Fruit fly (Drosophila melanogaster): ENCODE data around the gene CG42371.
A peak's percentile ranks its signal among the peaks of the same experiment; 100 is the strongest.

Gene CG42371

DNA sequence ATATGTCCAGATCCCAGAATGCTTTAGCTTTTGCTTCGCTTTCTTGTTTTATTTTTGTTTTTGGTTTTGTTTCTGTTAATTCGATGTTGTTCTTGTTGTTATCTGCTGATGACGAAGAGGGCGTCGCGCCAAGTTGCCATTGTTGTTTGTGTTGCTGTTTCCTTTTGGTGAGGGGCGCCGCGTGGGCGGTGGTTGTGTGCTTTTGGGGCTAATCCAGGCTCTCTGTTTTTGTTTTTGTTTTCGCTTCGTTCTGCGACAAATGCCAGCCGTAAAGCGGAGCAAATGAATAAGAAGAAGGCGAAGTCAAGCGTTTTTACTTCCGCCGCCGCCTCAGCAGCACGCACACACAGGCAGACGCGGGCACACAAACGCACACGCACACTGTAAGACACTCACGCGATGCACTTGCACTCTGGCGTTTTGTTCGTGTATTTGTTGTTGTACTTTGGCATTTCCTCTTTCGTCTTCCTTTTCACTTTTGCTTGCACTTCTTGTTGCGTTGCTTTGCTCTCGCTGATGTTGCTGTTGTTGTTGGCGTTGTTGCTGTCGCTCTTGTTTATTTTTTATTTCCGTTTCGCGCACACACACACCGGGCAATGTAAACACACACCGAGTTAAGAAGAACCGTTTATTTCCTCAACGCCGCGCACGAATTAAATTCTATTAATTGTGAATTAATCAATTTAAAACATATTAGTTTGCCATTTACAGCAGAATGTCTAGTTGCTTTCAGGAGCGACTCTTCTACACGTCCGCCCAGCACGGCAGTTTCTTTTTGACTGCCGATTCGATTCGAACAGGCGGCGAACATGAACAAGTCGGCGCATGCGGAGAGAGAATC is 38.9 kb downstream of the CG42371 start, which contains the start of gene aop (continued):
- peak; percentile 38; the same call in 1 of the 2 replicates for TF ChIP-seq Rfx (GFP tag; IDR thresholded peaks at IDR 0.05)
- peak; percentile 67; the same call in 1 of the 4 replicates for TF ChIP-seq chinmo (GFP tag; IDR thresholded peaks at IDR 0.05; ENCODE audit: partially characterized antibody)
- no peak for TF ChIP-seq Atf6 (GFP tag; IDR thresholded peaks at IDR 0.05)
- TF ChIP-seq ftz-f1 (GFP tag; optimal IDR thresholded peaks at IDR 0.05), result no peak
- peak; percentile 6 for TF ChIP-seq Neu2 (GFP tag; optimal IDR thresholded peaks at IDR 0.05; ENCODE audit: borderline replicate concordance)
- no peak for TF ChIP-seq MESR4 (GFP tag; optimal IDR thresholded peaks at IDR 0.05)
- TF ChIP-seq tna (GFP tag; IDR thresholded peaks at IDR 0.05; ENCODE audit: partially characterized antibody), result peak; percentile 30; the same call in 1 of the 2 replicates
- peak; percentile 21 for TF ChIP-seq CG4328 (GFP tag; optimal IDR thresholded peaks at IDR 0.05)
- no peak for TF ChIP-seq CG18011 (GFP tag; optimal IDR thresholded peaks at IDR 0.05)
- TF ChIP-seq Ets65A (GFP tag), result peak; percentile 91
- peak; percentile 15 for TF ChIP-seq CG14710 (tag; optimal IDR thresholded peaks at IDR 0.05)
- no peak for TF ChIP-seq sim (GFP tag; IDR thresholded peaks at IDR 0.05)
- peak; percentile 59 for TF ChIP-seq mirr (GFP tag; optimal IDR thresholded peaks at IDR 0.05)
- TF ChIP-seq Hr3 (GFP tag; optimal IDR thresholded peaks at IDR 0.05), result no peak
- TF ChIP-seq bbx (GFP tag; IDR thresholded peaks at IDR 0.05; ENCODE audit: partially characterized antibody), result 0 out of 2 replicates have a peak, but pooled peaks have one; percentile 17
- TF ChIP-seq CG7963 (GFP tag; IDR thresholded peaks at IDR 0.05; ENCODE audit: partially characterized antibody), result peak; percentile 21; the same call in 1 of the 3 replicates
- TF ChIP-seq CG13123 (GFP tag; optimal IDR thresholded peaks at IDR 0.05), result no peak
- no peak for TF ChIP-seq ro (GFP tag; IDR thresholded peaks at IDR 0.05)
- TF ChIP-seq CG8359 (GFP tag; optimal IDR thresholded peaks at IDR 0.05; ENCODE audit: borderline replicate concordance), result no peak
- no peak for TF ChIP-seq BtbVII (GFP tag; optimal IDR thresholded peaks at IDR 0.05)
- no peak for TF ChIP-seq bowl (GFP tag; IDR thresholded peaks at IDR 0.05)
- TF ChIP-seq pnt (GFP tag; optimal IDR thresholded peaks at IDR 0.05), result no peak
- peak; percentile 22 for TF ChIP-seq CG11504 (tag; optimal IDR thresholded peaks at IDR 0.05)
- peak; percentile 31 for TF ChIP-seq eyg (GFP tag; optimal IDR thresholded peaks at IDR 0.05)
- TF ChIP-seq CG12391 (tag; optimal IDR thresholded peaks at IDR 0.05), result peak; percentile 22
- TF ChIP-seq emc (GFP tag; optimal IDR thresholded peaks at IDR 0.05), result no peak
- TF ChIP-seq sug (tag; optimal IDR thresholded peaks at IDR 0.05), result no peak
- peak; percentile 15 for TF ChIP-seq CG13624 (GFP tag; optimal IDR thresholded peaks at IDR 0.05)
- TF ChIP-seq scrt (GFP tag; optimal IDR thresholded peaks at IDR 0.05), result peak; percentile 42
- TF ChIP-seq CG7839 (tag; optimal IDR thresholded peaks at IDR 0.05), result peak; percentile 21
- no peak for TF ChIP-seq CG9932 (GFP tag; IDR thresholded peaks at IDR 0.05)
- no peak for TF ChIP-seq Optix (GFP tag; IDR thresholded peaks at IDR 0.05)
- TF ChIP-seq CG10543 (GFP tag; optimal IDR thresholded peaks at IDR 0.05), result peak; percentile 46
- TF ChIP-seq Elba2 (GFP tag; optimal IDR thresholded peaks at IDR 0.05), result peak; percentile 30
- no peak for TF ChIP-seq CG8290 (GFP tag; optimal IDR thresholded peaks at IDR 0.05)
- TF ChIP-seq CG8290 (tag; optimal IDR thresholded peaks at IDR 0.05), result peak in 1 of 2 experiments; percentile 72
- no peak for TF ChIP-seq Camta (GFP tag; optimal IDR thresholded peaks at IDR 0.05)
- TF ChIP-seq YL-1 (GFP tag; optimal IDR thresholded peaks at IDR 0.05), result peak; percentile 14
- no peak for TF ChIP-seq CG7357 (GFP tag; IDR thresholded peaks at IDR 0.05)
- TF ChIP-seq CG17359 (tag; optimal IDR thresholded peaks at IDR 0.05), result peak; percentile 35
- TF ChIP-seq pfk (GFP tag; optimal IDR thresholded peaks at IDR 0.05), result peak; percentile 45
- no peak for TF ChIP-seq C15 (GFP tag; IDR thresholded peaks at IDR 0.05)
- TF ChIP-seq CG12071 (GFP tag; optimal IDR thresholded peaks at IDR 0.05), result peak; percentile 56
- no peak for TF ChIP-seq CG2120 (GFP tag; optimal IDR thresholded peaks at IDR 0.05)
- TF ChIP-seq hbn (GFP tag; IDR thresholded peaks at IDR 0.05; ENCODE audit: partially characterized antibody), result no peak
- TF ChIP-seq NfI (GFP tag; optimal IDR thresholded peaks at IDR 0.05), result peak; percentile 28
- TF ChIP-seq ham (GFP tag; IDR thresholded peaks at IDR 0.05), result no peak
- no peak for TF ChIP-seq CG17612 (GFP tag; IDR thresholded peaks at IDR 0.05)
- no peak for TF ChIP-seq CG15073 (GFP tag; optimal IDR thresholded peaks at IDR 0.05)

Data from whole organism, embryonic.